Fruit fly (Drosophila melanogaster): ENCODE measurements around the gene CG45490.
"Not testable (repeated sequence)": the region's sequence is repeated elsewhere in the genome, so short reads cannot be mapped to it uniquely, and the experiment has no call there.

Gene CG45490

DNA sequence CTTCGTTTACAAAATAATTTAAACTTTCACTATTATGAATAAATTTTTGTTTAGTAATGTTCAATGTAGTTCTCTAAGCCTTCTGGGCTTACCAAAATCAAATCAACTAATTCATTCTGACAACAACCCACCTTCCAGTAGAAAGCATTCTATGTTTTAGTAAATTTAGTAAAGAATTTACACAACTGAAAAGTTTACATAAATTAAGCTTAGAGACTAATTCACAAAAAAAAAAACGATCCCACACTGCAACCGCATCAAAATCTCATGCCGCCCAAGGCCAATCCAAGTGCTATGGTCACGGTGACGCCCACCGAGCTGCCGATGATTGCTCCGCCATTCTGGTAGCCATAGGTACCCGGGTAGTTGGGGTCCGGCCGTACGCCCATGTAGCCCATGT lies at the start of gene CG45490:
Gene CG45490 (minus strand): TSS at position 101 of the 400 bp plus-strand sequence.
- not testable (repeated sequence) for TF ChIP-seq Sin3A, psq, h (optimal IDR thresholded peaks at IDR 0.05)

DNA sequence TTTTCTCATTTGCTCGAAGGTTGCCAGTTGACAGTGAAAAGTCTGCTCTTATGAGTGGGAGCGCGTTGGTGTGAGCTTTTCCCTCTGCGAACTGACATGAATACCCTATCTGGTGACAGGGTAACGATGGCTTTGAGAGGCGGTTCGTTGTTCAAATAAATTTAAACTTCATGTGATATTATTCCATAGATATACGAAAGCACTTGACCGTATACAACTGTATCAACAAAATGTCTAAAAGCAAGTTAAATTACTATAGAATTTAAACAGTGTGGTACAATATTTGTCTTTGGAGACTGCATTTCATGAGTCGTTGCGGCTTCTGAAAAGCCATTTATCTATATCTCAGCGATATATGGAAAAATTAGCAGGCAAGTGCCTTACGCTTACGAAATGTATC lies 30.1 kb upstream of the CG45490 start:
- TF ChIP-seq Sin3A (optimal IDR thresholded peaks at IDR 0.05) (no peak), ttk (optimal IDR thresholded peaks at IDR 0.05) (no peak), h (optimal IDR thresholded peaks at IDR 0.05) (no peak), insv (optimal IDR thresholded peaks at IDR 0.05) (no peak), Myc (optimal IDR thresholded peaks at IDR 0.05) (no peak), psq (optimal IDR thresholded peaks at IDR 0.05) (no peak)

DNA sequence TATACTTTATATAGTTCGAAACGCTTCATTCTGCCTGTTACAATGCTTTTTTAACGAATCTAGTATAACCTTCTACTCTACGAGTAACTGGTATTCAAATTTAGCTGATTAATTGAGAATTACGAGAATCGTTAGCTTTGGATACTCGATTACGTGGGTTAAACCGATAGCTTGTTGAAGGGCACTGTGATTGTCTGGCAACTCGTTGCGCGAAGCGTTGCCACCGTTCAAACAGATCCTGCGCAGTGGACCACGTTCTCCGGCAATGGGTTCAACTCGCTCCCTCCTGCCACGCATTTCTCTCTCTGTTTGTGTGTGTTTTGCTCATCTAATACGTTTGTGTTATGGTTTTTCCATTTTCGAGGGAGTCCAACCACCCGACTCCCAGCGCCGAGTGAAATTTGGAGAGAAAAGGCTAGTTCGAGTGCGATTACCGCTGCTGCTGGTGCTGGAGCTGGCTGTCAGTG lies 26.8 kb upstream of the CG45490 start, which contains the start of gene Nep3:
Gene Nep3 (plus strand): TSS at position 417 of the 467 bp plus-strand sequence.
- TF ChIP-seq psq (optimal IDR thresholded peaks at IDR 0.05): no peak
- TF ChIP-seq Sin3A (optimal IDR thresholded peaks at IDR 0.05): no peak

DNA sequence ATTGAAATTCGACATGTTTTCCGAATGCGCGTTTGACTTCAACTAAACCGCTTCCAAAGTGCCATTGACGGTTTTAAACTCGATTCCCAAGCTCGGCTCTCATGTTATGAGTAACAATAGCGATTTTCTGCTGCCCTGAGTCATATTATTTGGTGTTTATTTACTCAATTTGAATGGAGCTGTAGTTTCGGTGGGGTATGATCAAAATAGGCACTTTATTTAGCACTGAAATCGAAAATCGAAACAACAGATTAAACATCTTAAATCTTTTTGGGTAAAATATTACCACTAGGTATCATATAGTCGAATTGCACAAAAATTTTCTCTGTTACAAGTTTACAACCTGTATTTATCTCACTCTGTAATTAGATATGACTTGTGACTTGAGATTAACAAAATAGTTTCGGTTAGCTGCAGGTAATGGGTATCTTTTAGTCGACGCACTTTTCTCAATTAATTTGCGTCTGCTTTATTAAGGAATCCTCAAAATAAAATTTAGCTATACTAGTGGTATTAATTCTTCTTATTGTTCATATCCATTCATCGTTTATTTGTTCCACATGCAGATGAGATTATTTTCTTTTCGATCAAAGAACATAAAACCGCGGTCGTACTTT lies 25.4 kb upstream of the CG45490 start, which contains the start of gene CG12655:
Gene CG12655 (minus strand): TSS at position 51 of the 617 bp plus-strand sequence.
- TF ChIP-seq Sin3A (optimal IDR thresholded peaks at IDR 0.05): no peak
- TF ChIP-seq psq (optimal IDR thresholded peaks at IDR 0.05): no peak
- TF ChIP-seq ttk (optimal IDR thresholded peaks at IDR 0.05): no peak

DNA sequence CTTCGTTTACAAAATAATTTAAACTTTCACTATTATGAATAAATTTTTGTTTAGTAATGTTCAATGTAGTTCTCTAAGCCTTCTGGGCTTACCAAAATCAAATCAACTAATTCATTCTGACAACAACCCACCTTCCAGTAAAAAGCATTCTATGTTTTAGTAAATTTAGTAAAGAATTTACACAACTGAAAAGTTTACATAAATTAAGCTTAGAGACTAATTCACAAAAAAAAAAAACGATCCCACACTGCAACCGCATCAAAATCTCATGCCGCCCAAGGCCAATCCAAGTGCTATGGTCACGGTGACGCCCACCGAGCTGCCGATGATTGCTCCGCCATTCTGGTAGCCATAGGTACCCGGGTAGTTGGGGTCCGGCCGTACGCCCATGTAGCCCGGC lies 24.1 kb upstream of the CG45490 start, which contains the start of gene CG43784:
Gene CG43784 (minus strand): TSS at position 101 of the 400 bp plus-strand sequence.
- not testable (repeated sequence) for TF ChIP-seq psq, insv, Sin3A (optimal IDR thresholded peaks at IDR 0.05)

DNA sequence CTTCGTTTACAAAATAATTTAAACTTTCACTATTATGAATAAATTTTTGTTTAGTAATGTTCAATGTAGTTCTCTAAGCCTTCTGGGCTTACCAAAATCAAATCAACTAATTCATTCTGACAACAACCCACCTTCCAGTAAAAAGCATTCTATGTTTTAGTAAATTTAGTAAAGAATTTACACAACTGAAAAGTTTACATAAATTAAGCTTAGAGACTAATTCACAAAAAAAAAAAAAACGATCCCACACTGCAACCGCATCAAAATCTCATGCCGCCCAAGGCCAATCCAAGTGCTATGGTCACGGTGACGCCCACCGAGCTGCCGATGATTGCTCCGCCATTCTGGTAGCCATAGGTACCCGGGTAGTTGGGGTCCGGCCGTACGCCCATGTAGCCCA lies 19.4 kb upstream of the CG45490 start, which contains the start of gene CG45494:
Gene CG45494 (minus strand): TSS at position 101 of the 400 bp plus-strand sequence.
- TF ChIP-seq Sin3A, psq, h (optimal IDR thresholded peaks at IDR 0.05): not testable (repeated sequence)

DNA sequence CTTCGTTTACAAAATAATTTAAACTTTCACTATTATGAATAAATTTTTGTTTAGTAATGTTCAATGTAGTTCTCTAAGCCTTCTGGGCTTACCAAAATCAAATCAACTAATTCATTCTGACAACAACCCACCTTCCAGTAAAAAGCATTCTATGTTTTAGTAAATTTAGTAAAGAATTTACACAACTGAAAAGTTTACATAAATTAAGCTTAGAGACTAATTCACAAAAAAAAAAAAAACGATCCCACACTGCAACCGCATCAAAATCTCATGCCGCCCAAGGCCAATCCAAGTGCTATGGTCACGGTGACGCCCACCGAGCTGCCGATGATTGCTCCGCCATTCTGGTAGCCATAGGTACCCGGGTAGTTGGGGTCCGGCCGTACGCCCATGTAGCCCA lies 14.7 kb upstream of the CG45490 start, which contains the start of gene CG45493:
Gene CG45493 (minus strand): TSS at position 101 of the 400 bp plus-strand sequence.
- TF ChIP-seq insv, Myc, h (optimal IDR thresholded peaks at IDR 0.05): not testable (repeated sequence)

DNA sequence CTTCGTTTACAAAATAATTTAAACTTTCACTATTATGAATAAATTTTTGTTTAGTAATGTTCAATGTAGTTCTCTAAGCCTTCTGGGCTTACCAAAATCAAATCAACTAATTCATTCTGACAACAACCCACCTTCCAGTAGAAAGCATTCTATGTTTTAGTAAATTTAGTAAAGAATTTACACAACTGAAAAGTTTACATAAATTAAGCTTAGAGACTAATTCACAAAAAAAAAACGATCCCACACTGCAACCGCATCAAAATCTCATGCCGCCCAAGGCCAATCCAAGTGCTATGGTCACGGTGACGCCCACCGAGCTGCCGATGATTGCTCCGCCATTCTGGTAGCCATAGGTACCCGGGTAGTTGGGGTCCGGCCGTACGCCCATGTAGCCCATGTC lies 10.0 kb upstream of the CG45490 start, which contains the start of gene CG45492:
Gene CG45492 (minus strand): TSS at position 101 of the 400 bp plus-strand sequence.
- not testable (repeated sequence) for TF ChIP-seq ttk, insv, h (optimal IDR thresholded peaks at IDR 0.05)

DNA sequence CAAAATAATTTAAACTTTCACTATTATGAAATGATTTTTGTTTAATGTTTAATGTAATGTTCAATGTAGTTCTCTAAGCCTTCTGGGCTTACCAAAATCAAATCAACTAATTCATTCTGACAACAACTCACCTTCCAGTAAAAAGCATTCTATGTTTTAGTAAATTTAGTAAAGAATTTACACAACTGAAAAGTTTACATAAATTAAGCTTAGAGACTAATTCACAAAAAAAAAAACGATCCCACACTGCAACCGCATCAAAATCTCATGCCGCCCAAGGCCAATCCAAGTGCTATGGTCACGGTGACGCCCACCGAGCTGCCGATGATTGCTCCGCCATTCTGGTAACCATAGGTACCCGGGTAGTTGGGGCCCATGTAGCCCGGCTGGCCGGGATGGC lies 4.8 kb upstream of the CG45490 start, which contains the start of gene CG45491:
Gene CG45491 (minus strand): TSS at position 101 of the 400 bp plus-strand sequence.
- not testable (repeated sequence) for TF ChIP-seq insv, ttk, psq (optimal IDR thresholded peaks at IDR 0.05)

DNA sequence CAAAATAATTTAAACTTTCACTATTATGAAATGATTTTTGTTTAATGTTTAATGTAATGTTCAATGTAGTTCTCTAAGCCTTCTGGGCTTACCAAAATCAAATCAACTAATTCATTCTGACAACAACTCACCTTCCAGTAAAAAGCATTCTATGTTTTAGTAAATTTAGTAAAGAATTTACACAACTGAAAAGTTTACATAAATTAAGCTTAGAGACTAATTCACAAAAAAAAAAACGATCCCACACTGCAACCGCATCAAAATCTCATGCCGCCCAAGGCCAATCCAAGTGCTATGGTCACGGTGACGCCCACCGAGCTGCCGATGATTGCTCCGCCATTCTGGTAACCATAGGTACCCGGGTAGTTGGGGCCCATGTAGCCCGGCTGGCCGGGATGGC lies 5.0 kb downstream of the CG45490 start, which contains the start of gene CG45489:
Gene CG45489 (minus strand): TSS at position 101 of the 400 bp plus-strand sequence.
- not testable (repeated sequence) for TF ChIP-seq ttk, h, Myc (optimal IDR thresholded peaks at IDR 0.05)

DNA sequence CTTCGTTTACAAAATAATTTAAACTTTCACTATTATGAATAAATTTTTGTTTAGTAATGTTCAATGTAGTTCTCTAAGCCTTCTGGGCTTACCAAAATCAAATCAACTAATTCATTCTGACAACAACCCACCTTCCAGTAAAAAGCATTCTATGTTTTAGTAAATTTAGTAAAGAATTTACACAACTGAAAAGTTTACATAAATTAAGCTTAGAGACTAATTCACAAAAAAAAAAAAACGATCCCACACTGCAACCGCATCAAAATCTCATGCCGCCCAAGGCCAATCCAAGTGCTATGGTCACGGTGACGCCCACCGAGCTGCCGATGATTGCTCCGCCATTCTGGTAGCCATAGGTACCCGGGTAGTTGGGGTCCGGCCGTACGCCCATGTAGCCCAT lies 13.8 kb downstream of the CG45490 start, which contains the start of gene CG45488:
Gene CG45488 (minus strand): TSS at position 101 of the 400 bp plus-strand sequence.
- not testable (repeated sequence) for TF ChIP-seq psq, ttk, h (optimal IDR thresholded peaks at IDR 0.05)

DNA sequence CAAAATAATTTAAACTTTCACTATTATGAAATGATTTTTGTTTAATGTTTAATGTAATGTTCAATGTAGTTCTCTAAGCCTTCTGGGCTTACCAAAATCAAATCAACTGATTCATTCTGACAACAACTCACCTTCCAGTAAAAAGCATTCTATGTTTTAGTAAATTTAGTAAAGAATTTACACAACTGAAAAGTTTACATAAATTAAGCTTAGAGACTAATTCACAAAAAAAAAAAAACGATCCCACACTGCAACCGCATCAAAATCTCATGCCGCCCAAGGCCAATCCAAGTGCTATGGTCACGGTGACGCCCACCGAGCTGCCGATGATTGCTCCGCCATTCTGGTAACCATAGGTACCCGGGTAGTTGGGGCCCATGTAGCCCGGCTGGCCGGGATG lies 18.9 kb downstream of the CG45490 start, which contains the start of gene CG45487:
Gene CG45487 (minus strand): TSS at position 101 of the 400 bp plus-strand sequence.
- TF ChIP-seq insv, Sin3A, ttk (optimal IDR thresholded peaks at IDR 0.05): not testable (repeated sequence)

DNA sequence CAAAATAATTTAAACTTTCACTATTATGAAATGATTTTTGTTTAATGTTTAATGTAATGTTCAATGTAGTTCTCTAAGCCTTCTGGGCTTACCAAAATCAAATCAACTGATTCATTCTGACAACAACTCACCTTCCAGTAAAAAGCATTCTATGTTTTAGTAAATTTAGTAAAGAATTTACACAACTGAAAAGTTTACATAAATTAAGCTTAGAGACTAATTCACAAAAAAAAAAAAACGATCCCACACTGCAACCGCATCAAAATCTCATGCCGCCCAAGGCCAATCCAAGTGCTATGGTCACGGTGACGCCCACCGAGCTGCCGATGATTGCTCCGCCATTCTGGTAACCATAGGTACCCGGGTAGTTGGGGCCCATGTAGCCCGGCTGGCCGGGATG lies 24.1 kb downstream of the CG45490 start, which contains the start of gene CG45486:
Gene CG45486 (minus strand): TSS at position 101 of the 400 bp plus-strand sequence.
- not testable (repeated sequence) for TF ChIP-seq h, psq, Sin3A (optimal IDR thresholded peaks at IDR 0.05)

Data from Kc167 (cell line).